Fruit fly (Drosophila melanogaster): ENCODE measurements around the gene CG10311.

The CG10311 gene

dm6 chr3R:16356863-16357215 lies at the start of gene CG10311:
Gene CG10311, minus strand, starts transcription at chr3R:16357015.
- TF ChIP-seq CG17801 (GFP tag; optimal IDR thresholded peaks at IDR 0.05; ENCODE audit: partially characterized antibody): no peak

dm6 chr3R:16403734-16404057 lies 46.9 kb upstream of the CG10311 start:
- TF ChIP-seq CG17801 (GFP tag; optimal IDR thresholded peaks at IDR 0.05; ENCODE audit: partially characterized antibody): no peak

- TF ChIP-seq CG17801 (GFP tag; optimal IDR thresholded peaks at IDR 0.05; ENCODE audit: partially characterized antibody): no peak
Measured at dm6 chr3R:16403023-16403733, 46.4 kb upstream of the CG10311 start, which contains the start of gene ss. Gene ss, minus strand, starts transcription at chr3R:16403690.

- TF ChIP-seq CG17801 (GFP tag; optimal IDR thresholded peaks at IDR 0.05; ENCODE audit: partially characterized antibody): no peak
Measured at dm6 chr3R:16396565-16396964, 39.8 kb upstream of the CG10311 start.

- TF ChIP-seq CG17801 (GFP tag; optimal IDR thresholded peaks at IDR 0.05; ENCODE audit: partially characterized antibody): no peak
Measured at dm6 chr3R:16395448-16395847, 38.6 kb upstream of the CG10311 start.

- TF ChIP-seq CG17801 (GFP tag; optimal IDR thresholded peaks at IDR 0.05; ENCODE audit: partially characterized antibody): no peak
Measured at dm6 chr3R:16394531-16394930, 37.7 kb upstream of the CG10311 start.

- no peak for TF ChIP-seq CG17801 (GFP tag; optimal IDR thresholded peaks at IDR 0.05; ENCODE audit: partially characterized antibody)
Measured at dm6 chr3R:16389117-16389516, 32.3 kb upstream of the CG10311 start.

- TF ChIP-seq CG17801 (GFP tag; optimal IDR thresholded peaks at IDR 0.05; ENCODE audit: partially characterized antibody): no peak
Measured at dm6 chr3R:16387039-16387438, 30.2 kb upstream of the CG10311 start.

dm6 chr3R:16385586-16385985 lies 28.8 kb upstream of the CG10311 start:
- no peak for TF ChIP-seq CG17801 (GFP tag; optimal IDR thresholded peaks at IDR 0.05; ENCODE audit: partially characterized antibody)

dm6 chr3R:16374101-16374500 lies 17.3 kb upstream of the CG10311 start:
- no peak for TF ChIP-seq CG17801 (GFP tag; optimal IDR thresholded peaks at IDR 0.05; ENCODE audit: partially characterized antibody)

- no peak for TF ChIP-seq CG17801 (GFP tag; optimal IDR thresholded peaks at IDR 0.05; ENCODE audit: partially characterized antibody)
Measured at dm6 chr3R:16370433-16370832, 13.6 kb upstream of the CG10311 start, which contains the start of gene CG10317. Gene CG10317, minus strand, starts transcription at chr3R:16370533.

- no peak for TF ChIP-seq CG17801 (GFP tag; optimal IDR thresholded peaks at IDR 0.05; ENCODE audit: partially characterized antibody)
Measured at dm6 chr3R:16368288-16368687, 11.5 kb upstream of the CG10311 start, which contains the start of gene js. Gene js, minus strand, starts transcription at chr3R:16368306.

- no peak for TF ChIP-seq CG17801 (GFP tag; optimal IDR thresholded peaks at IDR 0.05; ENCODE audit: partially characterized antibody)
Measured at dm6 chr3R:16360008-16360407, 3.2 kb upstream of the CG10311 start, which contains the start of gene CG42446. Gene CG42446, minus strand, starts transcription at chr3R:16360108.

- no peak for TF ChIP-seq CG17801 (GFP tag; optimal IDR thresholded peaks at IDR 0.05; ENCODE audit: partially characterized antibody)
Measured at dm6 chr3R:16359098-16359497, 2.3 kb upstream of the CG10311 start, which contains the start of gene CG17931. Gene CG17931, minus strand, starts transcription at chr3R:16359466.

- TF ChIP-seq CG17801 (GFP tag; optimal IDR thresholded peaks at IDR 0.05; ENCODE audit: partially characterized antibody): no peak
Measured at dm6 chr3R:16356215-16356862, 476 bp downstream of the CG10311 start.

- no peak for TF ChIP-seq CG17801 (GFP tag; optimal IDR thresholded peaks at IDR 0.05; ENCODE audit: partially characterized antibody)
Measured at dm6 chr3R:16355393-16355943, 1.3 kb downstream of the CG10311 start.
